Worm (Caenorhabditis elegans) whole organism, young adult: ENCODE measurements around the gene syd-9.

Experiments used
- B0035.1 ChIP-seq: sonication (generic microtip); optimal IDR thresholded peaks from 2 replicates; lab custom pipeline; 2016; ENCODE audit warnings: missing genetic modification characterization, mild to moderate bottlenecking, missing compliant biosample characterization, missing genotype, missing genetic modification reagents
- B0261.1 ChIP-seq: sonication (generic microtip); optimal IDR thresholded peaks from 2 replicates; lab custom pipeline; 2016; ENCODE audit warnings: mild to moderate bottlenecking, missing genetic modification characterization, moderate library complexity, missing compliant biosample characterization
- F23B12.7 ChIP-seq: sonication (generic microtip); optimal IDR thresholded peaks from 2 replicates; lab custom pipeline; 2017; ENCODE audit warnings: missing genetic modification characterization, mild to moderate bottlenecking, missing compliant biosample characterization, antibody characterized with exemption, moderate library complexity; ENCODE audit not compliant: insufficient read depth
- F39B2.1 ChIP-seq: fragments of 200-800 bp; sonication (Bioruptor generic); IDR thresholded peaks from 2 replicates; pipeline ENCODE4 v1.3.6; 2022; ENCODE audit warnings: missing genetic modification reagents, missing genetic modification characterization, missing compliant biosample characterization
- F49E8.2 ChIP-seq: sonication (generic microtip); optimal IDR thresholded peaks from 3 replicates; lab custom pipeline; 2017; ENCODE audit warnings: missing genetic modification characterization, mild to moderate bottlenecking, missing compliant biosample characterization, antibody characterized with exemption, moderate library complexity; ENCODE audit not compliant: insufficient read depth
- T26A5.8 ChIP-seq: sonication (generic microtip); optimal IDR thresholded peaks from 2 replicates; lab custom pipeline; 2016; ENCODE audit warnings: missing genetic modification characterization, missing compliant biosample characterization
- Y53F4B.3 ChIP-seq: fragments of 200-800 bp; sonication (Bioruptor generic); IDR thresholded peaks from 2 replicates; pipeline ENCODE4 v1.3.6; 2022; ENCODE audit warnings: missing genetic modification reagents, missing genetic modification characterization, missing compliant biosample characterization
- Y95B8A.8 ChIP-seq: fragments of 200-800 bp; sonication (Bioruptor generic); IDR thresholded peaks from 2 replicates; pipeline ENCODE4 v1.3.6; 2022; ENCODE audit warnings: missing genetic modification reagents, missing genetic modification characterization, missing compliant biosample characterization
- aptf-2 ChIP-seq: fragments of 200-800 bp; sonication (Bioruptor generic); conservative IDR thresholded peaks from 2 replicates; pipeline ENCODE4 v1.3.6; 2022; ENCODE audit warnings: missing genetic modification reagents, missing genetic modification characterization, missing compliant biosample characterization
- atf-7 ChIP-seq: sonication (generic microtip); optimal IDR thresholded peaks from 2 replicates; lab custom pipeline; 2017; ENCODE audit warnings: mild to moderate bottlenecking, missing genetic modification characterization, missing compliant biosample characterization
- bed-1 ChIP-seq: fragments of 200-800 bp; sonication (Bioruptor generic); IDR thresholded peaks from 2 replicates; pipeline ENCODE4 v1.3.6; 2022; ENCODE audit warnings: missing genetic modification reagents, missing genetic modification characterization, missing compliant biosample characterization
- cebp-1 ChIP-seq, 2 experiments: fragments of 200-800 bp in 1 of 2; sonication (Bioruptor generic) in 1 of 2; sonication (generic microtip) in 1 of 2; IDR thresholded peaks in 1 of 2; optimal IDR thresholded peaks in 1 of 2; 2 replicates each; pipeline versions ENCODE4 v1.3.6 to Lab custom; 2017 to 2022; ENCODE audit warnings: missing compliant biosample characterization in 2 of 2, missing genetic modification characterization in 2 of 2, mild to moderate bottlenecking in 1 of 2, missing genetic modification reagents in 1 of 2, moderate library complexity in 1 of 2
- cebp-2 ChIP-seq: fragments of 200-800 bp; sonication (Bioruptor generic); IDR thresholded peaks from 2 replicates; pipeline ENCODE4 v1.3.6; 2022; ENCODE audit warnings: missing genetic modification characterization, missing compliant biosample characterization
- dox-1 ChIP-seq: fragments of 200-800 bp; sonication (Bioruptor generic); IDR thresholded peaks from 2 replicates; pipeline ENCODE4 v1.3.6; 2022; ENCODE audit warnings: missing genetic modification reagents, missing genetic modification characterization, missing compliant biosample characterization
- efl-1 ChIP-seq: fragments of 150-350 bp; optimal IDR thresholded peaks from 2 replicates; lab custom pipeline; 2014; ENCODE audit warnings: missing biosample characterization, missing genetic modification reagents, missing genetic modification characterization
- egl-44 ChIP-seq: fragments of 200-800 bp; sonication (Bioruptor generic); IDR thresholded peaks from 2 replicates; pipeline ENCODE4 v1.3.6; 2022; ENCODE audit warnings: missing genetic modification reagents, missing genetic modification characterization, missing compliant biosample characterization
- egrh-3 ChIP-seq: fragments of 200-800 bp; sonication (Bioruptor generic); IDR thresholded peaks from 2 replicates; pipeline ENCODE4 v1.3.6; 2022; ENCODE audit warnings: missing genetic modification reagents, missing genetic modification characterization, missing compliant biosample characterization
- ets-4 ChIP-seq: fragments of 200-800 bp; sonication (Bioruptor generic); optimal IDR thresholded peaks from 2 replicates; lab custom pipeline; 2018; ENCODE audit warnings: mild to moderate bottlenecking, missing genetic modification characterization, missing compliant biosample characterization
- him-1 ChIP-seq: sonication (generic microtip); optimal IDR thresholded peaks from 2 replicates; lab custom pipeline; 2016; ENCODE audit warnings: missing genotype, missing genetic modification reagents, missing genetic modification characterization, missing compliant biosample characterization
- hmg-1.2 ChIP-seq: fragments of 200-800 bp; sonication (Bioruptor generic); IDR thresholded peaks from 2 replicates; pipeline ENCODE4 v1.3.6; 2022; ENCODE audit warnings: missing genetic modification reagents, missing genetic modification characterization, missing compliant biosample characterization
- hrde-1 ChIP-seq: sonication (generic microtip); optimal IDR thresholded peaks from 2 replicates; lab custom pipeline; 2016; ENCODE audit warnings: missing genetic modification characterization, mild to moderate bottlenecking, missing compliant biosample characterization, moderate library complexity, missing genotype, missing genetic modification reagents, borderline replicate concordance
- hsf-1 ChIP-seq: fragments of 200-800 bp; sonication (Bioruptor generic); IDR thresholded peaks from 2 replicates; pipeline ENCODE4 v1.3.6; 2022; ENCODE audit warnings: missing genetic modification reagents, missing genetic modification characterization, missing compliant biosample characterization
- let-607 ChIP-seq, 2 experiments: fragments of 200-800 bp in 1 of 2; sonication (Bioruptor generic) in 1 of 2; sonication (generic microtip) in 1 of 2; optimal IDR thresholded peaks; 2 replicates each; lab custom pipeline; 2016 to 2018; ENCODE audit warnings: mild to moderate bottlenecking in 2 of 2, missing compliant biosample characterization in 2 of 2, missing genetic modification characterization in 2 of 2, moderate library complexity in 2 of 2, missing genotype in 1 of 2
- madf-10 ChIP-seq: sonication (generic microtip); optimal IDR thresholded peaks from 2 replicates; lab custom pipeline; 2016; ENCODE audit warnings: mild to moderate bottlenecking, missing genetic modification characterization, missing compliant biosample characterization
- madf-6 ChIP-seq: fragments of 200-800 bp; sonication (Bioruptor generic); IDR thresholded peaks from 2 replicates; pipeline ENCODE4 v1.3.6; 2022; ENCODE audit warnings: missing genetic modification reagents, missing genetic modification characterization, missing compliant biosample characterization
- madf-8 ChIP-seq: fragments of 200-800 bp; sonication (Bioruptor generic); conservative IDR thresholded peaks from 2 replicates; pipeline ENCODE4 v1.3.6; 2022; ENCODE audit warnings: missing genetic modification reagents, missing genetic modification characterization, missing compliant biosample characterization
- mcd-1 ChIP-seq: fragments of 200-800 bp; sonication (Bioruptor generic); IDR thresholded peaks from 2 replicates; pipeline ENCODE4 v1.3.6; 2022; ENCODE audit warnings: missing genetic modification reagents, missing genetic modification characterization, missing compliant biosample characterization
- mel-28 ChIP-seq: sonication (generic microtip); optimal IDR thresholded peaks from 2 replicates; lab custom pipeline; 2016; ENCODE audit warnings: borderline replicate concordance, mild to moderate bottlenecking, missing genetic modification characterization, missing compliant biosample characterization
- nfyb-1 ChIP-seq: fragments of 200-800 bp; sonication (Bioruptor generic); IDR thresholded peaks from 2 replicates; pipeline ENCODE4 v1.3.6; 2022; ENCODE audit warnings: missing genetic modification reagents, missing genetic modification characterization, missing compliant biosample characterization
- nhr-80 ChIP-seq: sonication (generic microtip); optimal IDR thresholded peaks from 2 replicates; lab custom pipeline; 2016; ENCODE audit warnings: missing genetic modification characterization, missing compliant biosample characterization
- nhr-90 ChIP-seq: sonication (generic microtip); optimal IDR thresholded peaks from 2 replicates; lab custom pipeline; 2016; ENCODE audit warnings: missing genotype, mild to moderate bottlenecking, missing genetic modification characterization, missing compliant biosample characterization
- snpc-3.4 ChIP-seq: sonication (generic microtip); optimal IDR thresholded peaks from 2 replicates; lab custom pipeline; 2017; ENCODE audit warnings: missing genetic modification characterization, mild to moderate bottlenecking, missing compliant biosample characterization, antibody characterized with exemption, moderate library complexity, missing genotype, missing genetic modification reagents
- somi-1 ChIP-seq: fragments of 200-800 bp; sonication (Bioruptor generic); optimal IDR thresholded peaks from 2 replicates; lab custom pipeline; 2018; ENCODE audit warnings: mild to moderate bottlenecking, missing genetic modification characterization, missing compliant biosample characterization
- tbx-9 ChIP-seq: sonication (generic microtip); optimal IDR thresholded peaks from 2 replicates; lab custom pipeline; 2016; ENCODE audit warnings: borderline replicate concordance, missing genetic modification characterization, inconsistent platforms, missing compliant biosample characterization
- unc-130 ChIP-seq: sonication (generic microtip); optimal IDR thresholded peaks from 2 replicates; lab custom pipeline; 2016; ENCODE audit warnings: missing genetic modification reagents, missing genetic modification characterization, missing compliant biosample characterization
- unc-62 ChIP-seq: fragments of 150-350 bp; optimal IDR thresholded peaks from 2 replicates; lab custom pipeline; 2014; ENCODE audit warnings: missing biosample characterization, missing genetic modification reagents, missing genetic modification characterization
- ztf-22 ChIP-seq: fragments of 200-800 bp; sonication (Bioruptor generic); optimal IDR thresholded peaks from 2 replicates; lab custom pipeline; 2018; ENCODE audit warnings: mild to moderate bottlenecking, missing genetic modification characterization, moderate library complexity, missing compliant biosample characterization
- ztf-26 ChIP-seq: sonication (generic microtip); optimal IDR thresholded peaks from 2 replicates; lab custom pipeline; 2017; ENCODE audit warnings: missing genetic modification characterization, missing compliant biosample characterization
- ztf-3 ChIP-seq: fragments of 200-800 bp; sonication (Bioruptor generic); optimal IDR thresholded peaks from 2 replicates; lab custom pipeline; 2018; ENCODE audit warnings: mild to moderate bottlenecking, missing genetic modification characterization, missing compliant biosample characterization

Gene syd-9

ce11 chrX:7199831-7200414 lies 18.0 kb upstream of the syd-9 start, which contains the start of gene C55B6.1:
Gene C55B6.1, plus strand, starts transcription at chrX:7200364.
- no peak for TF ChIP-seq B0261.1
- 0 out of 2 replicates have a peak, but pooled peaks have one; percentile 26 for TF ChIP-seq hsf-1 (GFP tag; lab: Robert Waterston, UW)
- peak; percentile 49 for TF ChIP-seq hmg-1.2
- peak; percentile 22 for TF ChIP-seq madf-8 (GFP tag; lab: Robert Waterston, UW)
- peak; percentile 39; the same call in 1 of the 2 replicates for TF ChIP-seq madf-6 (GFP tag; lab: Robert Waterston, UW)
- TF ChIP-seq F23B12.7 (tag; lab: Kevin White, UChicago), result no peak
- TF ChIP-seq efl-1 (GFP tag; lab: Kevin White, UChicago), result peak; percentile 36
- peak; percentile 40; the same call in 1 of the 2 replicates for TF ChIP-seq dox-1
- TF ChIP-seq aptf-2 (GFP tag; lab: Robert Waterston, UW), result 0 out of 2 replicates have a peak, but pooled peaks have one; percentile 18
- TF ChIP-seq somi-1 (GFP tag; lab: Kevin White, UChicago), result no peak

ce11 chrX:7200475-7200874 lies 17.4 kb upstream of the syd-9 start:
- TF ChIP-seq nhr-90 (tag; lab: Kevin White, UChicago) (peak; percentile 21), snpc-3.4 (tag; lab: Kevin White, UChicago) (no peak), unc-62 (GFP tag; lab: Kevin White, UChicago) (peak; percentile 53), mel-28 (no peak), him-1 (no peak), ztf-22 (GFP tag; lab: Kevin White, UChicago) (peak; percentile 41), ztf-26 (no peak), ets-4 (peak; percentile 44), dox-1 (no peak), bed-1 (no peak), cebp-1 (GFP tag; IDR thresholded peaks at IDR 0.05; lab: Robert Waterston, UW) (no peak), cebp-1 (tag; optimal IDR thresholded peaks at IDR 0.05; lab: Kevin White, UChicago) (peak; percentile 55), atf-7 (peak; percentile 61), nfyb-1 (GFP tag; lab: Robert Waterston, UW) (peak; percentile 74), mcd-1 (GFP tag; lab: Robert Waterston, UW) (no peak), let-607 (tag; optimal IDR thresholded peaks at IDR 0.05; lab: Kevin White, UChicago) (peak in 1 of 2 experiments; percentile 66), ztf-3 (GFP tag; lab: Kevin White, UChicago) (no peak), egl-44 (GFP tag; lab: Robert Waterston, UW) (0 out of 2 replicates have a peak, but pooled peaks have one; percentile 38), unc-130 (no peak), cebp-2 (GFP tag; lab: Robert Waterston, UW) (no peak), nhr-80 (peak; percentile 95), Y95B8A.8 (no peak), T26A5.8 (tag; lab: Kevin White, UChicago) (no peak), aptf-2 (GFP tag; lab: Robert Waterston, UW) (no peak), madf-10 (tag; lab: Kevin White, UChicago) (peak; percentile 50)

- TF ChIP-seq tbx-9 (tag; lab: Kevin White, UChicago) (no peak), B0035.1 (tag; lab: Kevin White, UChicago) (no peak), egrh-3 (GFP tag; lab: Robert Waterston, UW) (no peak), F39B2.1 (no peak), ztf-22 (GFP tag; lab: Kevin White, UChicago) (no peak), F49E8.2 (tag; lab: Kevin White, UChicago) (no peak), Y53F4B.3 (GFP tag; lab: Robert Waterston, UW) (no peak), hrde-1 (no peak)
Observed at ce11 chrX:7204175-7204574, 13.7 kb upstream of the syd-9 start.
